Worm (Caenorhabditis elegans) whole organism, late embryonic: ENCODE results near the gene him-4.
A peak's percentile ranks its signal among the peaks of the same experiment; 100 is the strongest.

Source experiments
- C08G9.2 ChIP-seq: sonication (generic microtip); optimal IDR thresholded peaks from 2 replicates; lab custom pipeline; 2016; ENCODE audit warnings: mild to moderate bottlenecking, missing genetic modification characterization, moderate library complexity, missing compliant biosample characterization
- C38D4.7 ChIP-seq: fragments of 200-800 bp; sonication (Bioruptor generic); optimal IDR thresholded peaks from 2 replicates; lab custom pipeline; 2018; ENCODE audit warnings: mild to moderate bottlenecking, missing genetic modification characterization, moderate library complexity, missing compliant biosample characterization
- ceh-14 ChIP-seq: sonication (generic microtip); optimal IDR thresholded peaks from 2 replicates; lab custom pipeline; 2016; ENCODE audit warnings: missing genotype, missing genetic modification characterization, missing compliant biosample characterization
- ceh-18 ChIP-seq: sonication (generic microtip); optimal IDR thresholded peaks from 2 replicates; lab custom pipeline; 2016; ENCODE audit warnings: missing genetic modification characterization, missing compliant biosample characterization
- ceh-19 ChIP-seq: fragments of 200-800 bp; sonication (Bioruptor generic); optimal IDR thresholded peaks from 2 replicates; lab custom pipeline; 2018; ENCODE audit warnings: mild to moderate bottlenecking, missing genetic modification characterization, missing compliant biosample characterization
- ceh-45 ChIP-seq: fragments of 200-800 bp; sonication (Bioruptor generic); IDR thresholded peaks from 2 replicates; pipeline ENCODE4 v1.3.6; 2022; ENCODE audit warnings: missing genetic modification reagents, missing genetic modification characterization, missing compliant biosample characterization
- ceh-48 ChIP-seq: sonication (generic microtip); optimal IDR thresholded peaks from 2 replicates; lab custom pipeline; 2016; ENCODE audit warnings: missing genetic modification characterization, inconsistent platforms, missing compliant biosample characterization
- ceh-9 ChIP-seq: sonication (generic microtip); optimal IDR thresholded peaks from 2 replicates; lab custom pipeline; 2016; ENCODE audit warnings: mild to moderate bottlenecking, missing genetic modification characterization, inconsistent platforms, missing compliant biosample characterization
- dmd-4 ChIP-seq: sonication (generic microtip); optimal IDR thresholded peaks from 2 replicates; lab custom pipeline; 2016; ENCODE audit warnings: borderline replicate concordance, missing genetic modification characterization, missing compliant biosample characterization
- dve-1 ChIP-seq: sonication (generic microtip); optimal IDR thresholded peaks from 2 replicates; lab custom pipeline; 2017; ENCODE audit warnings: antibody characterized with exemption, mild to moderate bottlenecking, missing genetic modification characterization, missing compliant biosample characterization
- elt-2 ChIP-seq: sonication (generic microtip); optimal IDR thresholded peaks from 2 replicates; lab custom pipeline; 2016; ENCODE audit warnings: missing genetic modification reagents, missing genetic modification characterization, missing compliant biosample characterization
- elt-4 ChIP-seq: sonication (generic microtip); optimal IDR thresholded peaks from 2 replicates; lab custom pipeline; 2016; ENCODE audit warnings: missing genetic modification characterization, missing compliant biosample characterization
- fax-1 ChIP-seq: sonication (generic microtip); optimal IDR thresholded peaks from 2 replicates; lab custom pipeline; 2016; ENCODE audit warnings: missing genotype, missing genetic modification characterization, missing compliant biosample characterization
- fkh-10 ChIP-seq: fragments of 150-350 bp; optimal IDR thresholded peaks from 2 replicates; lab custom pipeline; 2014; ENCODE audit warnings: missing biosample characterization, missing genetic modification reagents, missing genetic modification characterization
- fkh-6 ChIP-seq: sonication (generic microtip); optimal IDR thresholded peaks from 2 replicates; lab custom pipeline; 2016; ENCODE audit warnings: missing genetic modification characterization, missing compliant biosample characterization
- gmeb-2 ChIP-seq: sonication (generic microtip); optimal IDR thresholded peaks from 2 replicates; lab custom pipeline; 2016; ENCODE audit warnings: missing genetic modification characterization, inconsistent platforms, missing compliant biosample characterization
- hlh-13 ChIP-seq: fragments of 200-800 bp; sonication (Bioruptor generic); optimal IDR thresholded peaks from 2 replicates; lab custom pipeline; 2018; ENCODE audit warnings: mild to moderate bottlenecking, missing genetic modification characterization, missing compliant biosample characterization
- hlh-15 ChIP-seq: sonication (generic microtip); optimal IDR thresholded peaks from 2 replicates; lab custom pipeline; 2016; ENCODE audit warnings: missing genetic modification characterization, missing compliant biosample characterization
- lim-6 ChIP-seq: sonication (generic microtip); optimal IDR thresholded peaks from 2 replicates; lab custom pipeline; 2016; ENCODE audit warnings: missing genetic modification characterization, missing compliant biosample characterization
- mec-3 ChIP-seq: sonication (generic microtip); optimal IDR thresholded peaks from 2 replicates; lab custom pipeline; 2016; ENCODE audit warnings: borderline replicate concordance, missing genetic modification characterization, missing compliant biosample characterization
- nfya-1 ChIP-seq: sonication (generic microtip); optimal IDR thresholded peaks from 2 replicates; lab custom pipeline; 2017; ENCODE audit warnings: missing genetic modification characterization, mild to moderate bottlenecking, missing compliant biosample characterization, antibody characterized with exemption, moderate library complexity
- npax-4 ChIP-seq: sonication (generic microtip); optimal IDR thresholded peaks from 2 replicates; lab custom pipeline; 2016; ENCODE audit warnings: missing genetic modification characterization, missing compliant biosample characterization
- pax-1 ChIP-seq: fragments of 150-350 bp; optimal IDR thresholded peaks from 2 replicates; lab custom pipeline; 2014; ENCODE audit warnings: missing biosample characterization, missing genetic modification characterization
- pha-2 ChIP-seq: sonication (generic microtip); optimal IDR thresholded peaks from 2 replicates; lab custom pipeline; 2017; ENCODE audit warnings: mild to moderate bottlenecking, missing genetic modification characterization, missing compliant biosample characterization
- pha-4 ChIP-seq: fragments of 150-350 bp; optimal IDR thresholded peaks from 2 replicates; lab custom pipeline; 2018; ENCODE audit warnings: missing biosample characterization, missing genetic modification reagents, missing genetic modification characterization
- pqm-1 ChIP-seq: sonication (generic microtip); optimal IDR thresholded peaks from 2 replicates; lab custom pipeline; 2016; ENCODE audit warnings: missing genetic modification characterization, missing compliant biosample characterization
- ref-2 ChIP-seq: sonication (generic microtip); optimal IDR thresholded peaks from 2 replicates; lab custom pipeline; 2016; ENCODE audit warnings: missing genetic modification characterization, missing compliant biosample characterization
- rnt-1 ChIP-seq: sonication (generic microtip); optimal IDR thresholded peaks from 2 replicates; lab custom pipeline; 2016; ENCODE audit warnings: missing genetic modification characterization, missing compliant biosample characterization
- sdc-2 ChIP-seq: sonication (generic microtip); optimal IDR thresholded peaks from 2 replicates; lab custom pipeline; 2016; ENCODE audit warnings: missing genotype, missing genetic modification characterization, missing compliant biosample characterization
- sox-4 ChIP-seq: sonication (generic microtip); optimal IDR thresholded peaks from 2 replicates; lab custom pipeline; 2017; ENCODE audit warnings: mild to moderate bottlenecking, missing genetic modification characterization, inconsistent platforms, missing compliant biosample characterization
- tbx-7 ChIP-seq: sonication (generic microtip); optimal IDR thresholded peaks from 2 replicates; lab custom pipeline; 2016; ENCODE audit warnings: missing genotype, missing genetic modification characterization, missing compliant biosample characterization
- unc-42 ChIP-seq: sonication (generic microtip); optimal IDR thresholded peaks from 2 replicates; lab custom pipeline; 2016; ENCODE audit warnings: missing genotype, missing genetic modification characterization, missing compliant biosample characterization
- unc-86 ChIP-seq: sonication (generic microtip); optimal IDR thresholded peaks from 2 replicates; lab custom pipeline; 2016; ENCODE audit warnings: missing genetic modification characterization, missing compliant biosample characterization

him-4 gene

ce11 chrX:9676009-9676408 lies 41.4 kb upstream of the him-4 start:
- TF ChIP-seq mec-3 (tag; lab: Kevin White, UChicago): no peak
- TF ChIP-seq sox-4 (tag; lab: Kevin White, UChicago): no peak
- no peak for TF ChIP-seq fkh-10 (GFP tag; lab: Kevin White, UChicago)
- no peak for TF ChIP-seq lim-6 (tag; lab: Kevin White, UChicago)
- no peak for TF ChIP-seq pax-1 (tag; lab: Kevin White, UChicago)
- no peak for TF ChIP-seq unc-86
- no peak for TF ChIP-seq nfya-1 (tag; lab: Kevin White, UChicago)
- no peak for TF ChIP-seq C38D4.7 (GFP tag; lab: Kevin White, UChicago)
- TF ChIP-seq ceh-45 (GFP tag; lab: Robert Waterston, UW): no peak
- no peak for TF ChIP-seq fax-1 (tag; lab: Kevin White, UChicago)
- TF ChIP-seq C08G9.2 (tag; lab: Kevin White, UChicago): no peak
- TF ChIP-seq dmd-4: no peak
- no peak for TF ChIP-seq hlh-13 (GFP tag; lab: Kevin White, UChicago)
- no peak for TF ChIP-seq ceh-19
- TF ChIP-seq pha-4: no peak
- TF ChIP-seq ref-2 (tag; lab: Kevin White, UChicago): no peak
- TF ChIP-seq npax-4 (tag; lab: Kevin White, UChicago): no peak
- TF ChIP-seq elt-2 (tag; lab: Kevin White, UChicago): no peak
- TF ChIP-seq elt-4: no peak

ce11 chrX:9676788-9677454 lies 40.4 kb upstream of the him-4 start:
- TF ChIP-seq dmd-4 (no peak), lim-6 (tag; lab: Kevin White, UChicago) (no peak), elt-2 (tag; lab: Kevin White, UChicago) (peak; percentile 36)

- TF ChIP-seq gmeb-2 (tag; lab: Kevin White, UChicago) (no peak), fkh-10 (GFP tag; lab: Kevin White, UChicago) (no peak), mec-3 (tag; lab: Kevin White, UChicago) (no peak), pha-4 (no peak), ceh-18 (tag; lab: Kevin White, UChicago) (no peak)
Observed at ce11 chrX:9677927-9678326, 39.4 kb upstream of the him-4 start.

ce11 chrX:9679427-9679826 lies 37.9 kb upstream of the him-4 start:
- TF ChIP-seq pqm-1 (tag; lab: Kevin White, UChicago) (peak; percentile 10), fkh-6 (tag; lab: Kevin White, UChicago) (no peak), fax-1 (tag; lab: Kevin White, UChicago) (no peak)

ce11 chrX:9680119-9680682 lies 37.2 kb upstream of the him-4 start, which contains the start of gene ifp-1:
Gene ifp-1 (minus strand): TSS chrX:9680169.
- TF ChIP-seq dve-1 (tag; lab: Kevin White, UChicago): no peak
- peak; percentile 1 for TF ChIP-seq elt-2 (tag; lab: Kevin White, UChicago)

- TF ChIP-seq pha-2 (tag; lab: Kevin White, UChicago) (no peak), dve-1 (tag; lab: Kevin White, UChicago) (no peak), ceh-19 (no peak), elt-2 (tag; lab: Kevin White, UChicago) (peak; percentile 44)
Observed at ce11 chrX:9687264-9687663, 30.1 kb upstream of the him-4 start.

- TF ChIP-seq ceh-14 (tag; lab: Kevin White, UChicago) (no peak), ceh-9 (tag; lab: Kevin White, UChicago) (no peak), sdc-2 (tag; lab: Kevin White, UChicago) (no peak), rnt-1 (tag; lab: Kevin White, UChicago) (no peak), hlh-15 (tag; lab: Kevin White, UChicago) (no peak), unc-42 (tag; lab: Kevin White, UChicago) (no peak), tbx-7 (no peak), ceh-48 (tag; lab: Kevin White, UChicago) (no peak), pha-4 (no peak), mec-3 (tag; lab: Kevin White, UChicago) (no peak)
- TF ChIP-seq, all 69 proteins: peak for 0
Observed at ce11 chrX:9690445-9690844, 26.9 kb upstream of the him-4 start, which contains the start of gene npr-18. Gene npr-18 (plus strand): TSS chrX:9690745.
